Fruit fly (Drosophila melanogaster) whole organism, adult: Measurements from ENCODE around the gene CG11449.

Experiments used
- CG11617 ChIP-seq: fragments of 200-800 bp; sonication (Bioruptor generic); optimal IDR thresholded peaks from 2 replicates; lab custom pipeline; 2017; ENCODE audit warnings: mild to moderate bottlenecking, missing biosample characterization, missing genetic modification reagents, missing genetic modification characterization
- CG12768 ChIP-seq: fragments of 200-800 bp; sonication (Bioruptor generic); optimal IDR thresholded peaks from 2 replicates; lab custom pipeline; 2017; ENCODE audit warnings: missing biosample characterization, missing genetic modification characterization, mild to moderate bottlenecking, moderate library complexity, missing genetic modification reagents
- CG14711 ChIP-seq: fragments of 200-800 bp; sonication (Bioruptor generic); optimal IDR thresholded peaks from 2 replicates; lab custom pipeline; 2018; ENCODE audit warnings: missing biosample characterization, mild to moderate bottlenecking, missing genetic modification characterization, moderate library complexity
- CG1620 ChIP-seq: fragments of 200-800 bp; sonication (Bioruptor generic); optimal IDR thresholded peaks from 2 replicates; lab custom pipeline; 2016; ENCODE audit warnings: missing biosample characterization, missing genetic modification characterization
- CG33017 ChIP-seq: fragments of 200-800 bp; sonication (Bioruptor generic); optimal IDR thresholded peaks from 2 replicates; lab custom pipeline; 2018; ENCODE audit warnings: missing biosample characterization, mild to moderate bottlenecking, missing genetic modification characterization, moderate library complexity
- CG5204 ChIP-seq: fragments of 200-800 bp; sonication (Bioruptor generic); optimal IDR thresholded peaks from 2 replicates; lab custom pipeline; 2016; ENCODE audit warnings: missing biosample characterization, missing genetic modification characterization
- CG7045 ChIP-seq: fragments of 200-800 bp; sonication (Bioruptor generic); optimal IDR thresholded peaks from 2 replicates; lab custom pipeline; 2017; ENCODE audit warnings: missing biosample characterization, mild to moderate bottlenecking, missing genetic modification characterization
- CG7101 ChIP-seq: fragments of 200-800 bp; sonication (Bioruptor generic); optimal IDR thresholded peaks from 2 replicates; lab custom pipeline; 2018; ENCODE audit warnings: missing biosample characterization, mild to moderate bottlenecking, missing genetic modification characterization, moderate library complexity
- Clk ChIP-seq: fragments of 200-800 bp; sonication (Bioruptor generic); optimal IDR thresholded peaks from 2 replicates; lab custom pipeline; 2017; ENCODE audit warnings: missing biosample characterization, missing genetic modification characterization
- Crg-1 ChIP-seq: fragments of 200-800 bp; sonication (Bioruptor generic); optimal IDR thresholded peaks from 2 replicates; lab custom pipeline; 2016; ENCODE audit warnings: missing biosample characterization, missing genetic modification characterization
- Hr96 ChIP-seq: fragments of 200-800 bp; sonication (Bioruptor generic); optimal IDR thresholded peaks from 2 replicates; lab custom pipeline; 2016; ENCODE audit warnings: missing biosample characterization, missing genetic modification characterization
- Mnt ChIP-seq: fragments of 200-800 bp; sonication (Bioruptor generic); optimal IDR thresholded peaks from 2 replicates; lab custom pipeline; 2016; ENCODE audit warnings: missing biosample characterization, mild to moderate bottlenecking, missing genetic modification characterization
- bab1 ChIP-seq: fragments of 200-800 bp; sonication (Bioruptor generic); optimal IDR thresholded peaks from 3 replicates; lab custom pipeline; 2019; ENCODE audit warnings: missing biosample characterization, mild to moderate bottlenecking, missing genetic modification characterization, moderate library complexity
- cic ChIP-seq: fragments of 200-800 bp; sonication (Bioruptor generic); optimal IDR thresholded peaks from 2 replicates; lab custom pipeline; 2017; ENCODE audit warnings: missing biosample characterization, mild to moderate bottlenecking, missing genetic modification characterization, moderate library complexity
- cnc ChIP-seq, 2 experiments: fragments of >200 bp; optimal IDR thresholded peaks; 2 replicates each; lab custom pipeline; 2017
- kay ChIP-seq: fragments of 200-800 bp; sonication (Bioruptor generic); peaks from one replicate; lab custom pipeline; 2016; ENCODE audit warnings: missing biosample characterization, missing genetic modification characterization, borderline replicate concordance
- ovo ChIP-seq: fragments of 200-800 bp; sonication (Bioruptor generic); optimal IDR thresholded peaks from 2 replicates; lab custom pipeline; 2016; ENCODE audit warnings: missing biosample characterization, missing genetic modification characterization
- pad ChIP-seq: fragments of 200-800 bp; sonication (Bioruptor generic); optimal IDR thresholded peaks from 3 replicates; lab custom pipeline; 2017; ENCODE audit warnings: missing biosample characterization, missing genetic modification characterization, mild to moderate bottlenecking, moderate library complexity, missing genetic modification reagents
- tj ChIP-seq: fragments of 200-800 bp; sonication (Bioruptor generic); optimal IDR thresholded peaks from 3 replicates; lab custom pipeline; 2017; ENCODE audit warnings: missing biosample characterization, mild to moderate bottlenecking, missing genetic modification characterization, moderate library complexity
- toe ChIP-seq: fragments of 200-800 bp; sonication (Bioruptor generic); optimal IDR thresholded peaks from 2 replicates; lab custom pipeline; 2016; ENCODE audit warnings: missing biosample characterization, missing genetic modification characterization

The CG11449 gene

dm6 chr3L:22474081-22474845, 20.1 kb downstream of the CG11449 start, which contains the start of gene CG11425:
Gene CG11425 (plus strand): TSS chr3L:22474795.
- TF ChIP-seq CG11617 (GFP tag; lab: Kevin White, UChicago) (no peak), tj (GFP tag; lab: Kevin White, UChicago) (peak; percentile 53), kay (GFP tag; lab: Kevin White, UChicago) (no peak), Hr96 (no peak), cic (GFP tag; lab: Kevin White, UChicago) (peak; percentile 1), CG7045 (no peak), CG1620 (no peak), cnc (optimal IDR thresholded peaks at IDR 0.05; lab: Kevin White, UChicago) (peak in 1 of 2 experiments; percentile 27)

DNA sequence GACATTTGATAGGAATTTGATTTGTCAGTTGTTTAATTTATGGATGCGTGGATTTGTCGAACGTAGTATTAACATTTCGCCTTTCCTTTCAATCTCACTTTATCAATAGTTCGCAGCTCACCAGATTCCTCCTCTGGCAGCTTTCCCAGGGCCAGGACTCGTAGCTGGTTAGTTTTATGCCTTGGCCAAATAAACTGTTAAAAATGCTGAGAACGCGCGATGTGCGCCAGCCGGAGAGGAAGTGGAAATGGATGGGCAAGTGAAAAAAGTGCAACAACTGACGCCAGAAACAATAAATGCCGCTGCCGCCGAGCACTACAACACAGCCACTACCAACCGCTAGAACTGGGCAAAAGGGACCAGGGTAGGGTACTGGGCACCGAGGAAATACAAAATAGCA, 29.3 kb downstream of the CG11449 start:
- TF ChIP-seq CG33017 (tag; lab: Kevin White, UChicago) (no peak), cic (GFP tag; lab: Kevin White, UChicago) (no peak), cnc (optimal IDR thresholded peaks at IDR 0.05; lab: Kevin White, UChicago) (no peak), CG7101 (tag; lab: Kevin White, UChicago) (no peak)

- TF ChIP-seq cnc (optimal IDR thresholded peaks at IDR 0.05; lab: Kevin White, UChicago), result no peak
- no peak for TF ChIP-seq Clk (GFP tag; lab: Kevin White, UChicago)
- TF ChIP-seq Hr96, result no peak
- TF ChIP-seq CG11617 (GFP tag; lab: Kevin White, UChicago), result no peak
- no peak for TF ChIP-seq pad (GFP tag; lab: Kevin White, UChicago)
- no peak for TF ChIP-seq cic (GFP tag; lab: Kevin White, UChicago)
These were observed 43.4 kb downstream of the CG11449 start for dm6 chr3L:22497594-22497993.

- TF ChIP-seq CG5204 (GFP tag; lab: Kevin White, UChicago) (no peak), pad (GFP tag; lab: Kevin White, UChicago) (no peak), toe (GFP tag; lab: Kevin White, UChicago) (no peak), Crg-1 (no peak), bab1 (no peak), CG1620 (no peak), CG12768 (GFP tag; lab: Kevin White, UChicago) (no peak), CG14711 (no peak), Clk (GFP tag; lab: Kevin White, UChicago) (no peak), CG11617 (GFP tag; lab: Kevin White, UChicago) (no peak), CG33017 (tag; lab: Kevin White, UChicago) (no peak), Mnt (GFP tag; lab: Kevin White, UChicago) (no peak), Hr96 (no peak), ovo (no peak), cnc (optimal IDR thresholded peaks at IDR 0.05; lab: Kevin White, UChicago) (no peak), kay (GFP tag; lab: Kevin White, UChicago) (no peak), cic (GFP tag; lab: Kevin White, UChicago) (no peak), CG7045 (no peak), tj (GFP tag; lab: Kevin White, UChicago) (no peak)
These were observed 47.1 kb downstream of the CG11449 start, which contains the start of gene CG43312 for dm6 chr3L:22501300-22501699. Gene CG43312 (plus strand): TSS chr3L:22501600.

dm6 chr3L:22503730-22504129, 49.6 kb downstream of the CG11449 start, which contains the start of gene CG43331:
Gene CG43331 (minus strand): TSS chr3L:22503830.
- TF ChIP-seq CG11617 (GFP tag; lab: Kevin White, UChicago) (no peak), ovo (no peak), pad (GFP tag; lab: Kevin White, UChicago) (no peak)

- TF ChIP-seq CG12768 (GFP tag; lab: Kevin White, UChicago) (no peak), Crg-1 (no peak), Clk (GFP tag; lab: Kevin White, UChicago) (no peak), Hr96 (no peak), bab1 (no peak), CG14711 (no peak), Mnt (GFP tag; lab: Kevin White, UChicago) (no peak), CG1620 (no peak), tj (GFP tag; lab: Kevin White, UChicago) (no peak), CG33017 (tag; lab: Kevin White, UChicago) (no peak), ovo (no peak), pad (GFP tag; lab: Kevin White, UChicago) (no peak), cic (GFP tag; lab: Kevin White, UChicago) (no peak), toe (GFP tag; lab: Kevin White, UChicago) (no peak), cnc (optimal IDR thresholded peaks at IDR 0.05; lab: Kevin White, UChicago) (no peak), CG7045 (no peak)
These were observed 50.1 kb downstream of the CG11449 start, which contains the start of gene CG43330 for dm6 chr3L:22504323-22504722. Gene CG43330 (minus strand): TSS chr3L:22504423.

dm6 chr3L:22505118-22505517, 50.9 kb downstream of the CG11449 start, which contains the start of gene CG43329:
Gene CG43329 (minus strand): TSS chr3L:22505218.
- no peak for TF ChIP-seq Hr96
- no peak for TF ChIP-seq Mnt (GFP tag; lab: Kevin White, UChicago)
